Fruit fly (Drosophila melanogaster): Measurements from ENCODE around the gene CG32706.

DNA sequence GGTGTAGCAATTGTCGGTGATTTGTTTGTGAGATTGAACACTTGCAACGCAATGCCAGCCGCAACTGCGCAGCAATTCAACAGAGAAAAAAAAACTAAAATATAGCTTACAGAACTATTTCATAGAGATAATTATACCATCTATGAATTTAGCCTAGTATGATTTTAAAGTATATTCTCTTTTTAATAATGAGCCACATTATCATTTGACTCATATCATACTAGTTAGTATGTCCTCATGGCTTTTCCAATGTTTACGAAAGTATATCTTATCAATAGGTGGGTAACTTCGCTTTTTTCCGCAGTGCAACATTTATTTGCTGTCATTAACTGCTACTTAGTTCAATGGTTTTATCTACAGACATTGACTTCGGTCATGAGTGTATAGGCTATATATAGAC, 48.2 kb upstream of the CG32706 start:
- no peak for TF ChIP-seq CTCF (optimal IDR thresholded peaks at IDR 0.05)
- TF ChIP-seq CG8478 (optimal IDR thresholded peaks at IDR 0.05) = no peak
